ENCODE assay signal across 1 fruit fly cellular context in genomic region chrX:14627080-14627796, dm6.
TF ChIP-seq lines count a peak whose summit lies in the region.

No protein-coding gene starts in this region.

TF ChIP-seq in whole organism, embryonic, 481 proteins besides CTCF, POLR2A, EP300 and RAD21 (continued from another document):
- TF ChIP-seq Myb (GFP tag; optimal IDR thresholded peaks at IDR 0.05; lab: Kevin White, UChicago) (peak; percentile 7), sr (GFP tag; IDR thresholded peaks at IDR 0.05; lab: Robert Waterston, UW) (no peak), gem (tag; optimal IDR thresholded peaks at IDR 0.05; lab: Kevin White, UChicago) (peak; percentile 94), CG8478 (optimal IDR thresholded peaks at IDR 0.05; lab: Kevin White, UChicago) (no peak), GATAe (GFP tag; conservative IDR thresholded peaks at IDR 0.05; lab: Robert Waterston, UW) (no peak), CG6813 (GFP tag; optimal IDR thresholded peaks at IDR 0.05; lab: Kevin White, UChicago) (peak; percentile 65), CG14710 (tag; optimal IDR thresholded peaks at IDR 0.05; lab: Kevin White, UChicago) (peak; percentile 94), CG1024 (GFP tag; IDR thresholded peaks at IDR 0.05; lab: Robert Waterston, UW) (no peak), nom (GFP tag; optimal IDR thresholded peaks at IDR 0.05; lab: Kevin White, UChicago) (no peak), CG4730 (GFP tag; IDR thresholded peaks at IDR 0.05; lab: Robert Waterston, UW) (peak; percentile 60; the same call in 1 of the 2 replicates), Oli (tag; optimal IDR thresholded peaks at IDR 0.05; lab: Kevin White, UChicago) (peak; percentile 89), CG12155 (GFP tag; optimal IDR thresholded peaks at IDR 0.05; lab: Kevin White, UChicago) (peak; percentile 75), cad (GFP tag; optimal IDR thresholded peaks at IDR 0.05; lab: Kevin White, UChicago) (no peak), Mad (GFP tag; optimal IDR thresholded peaks at IDR 0.05; lab: Kevin White, UChicago) (peak; percentile 66), Xrp1 (GFP tag; IDR thresholded peaks at IDR 0.05; lab: Robert Waterston, UW) (peak; percentile 93), CG11093 (GFP tag; IDR thresholded peaks at IDR 0.05; lab: Robert Waterston, UW) (peak; percentile 76), vfl (GFP tag; optimal IDR thresholded peaks at IDR 0.05; lab: Kevin White, UChicago) (peak; percentile 15), bsh (GFP tag; optimal IDR thresholded peaks at IDR 0.05; lab: Kevin White, UChicago) (peak in 1 of 2 experiments; percentile 93), CG2116 (GFP tag; optimal IDR thresholded peaks at IDR 0.05; lab: Kevin White, UChicago) (peak; percentile 51), CG12104 (GFP tag; optimal IDR thresholded peaks at IDR 0.05; lab: Kevin White, UChicago) (peak; percentile 52), Gug (GFP tag; IDR thresholded peaks at IDR 0.05; lab: Robert Waterston, UW) (peak; percentile 43; the same call in 2 of the 4 replicates), phol (tag; optimal IDR thresholded peaks at IDR 0.05; lab: Kevin White, UChicago) (peak; percentile 92), CG10366 (GFP tag; IDR thresholded peaks at IDR 0.05; lab: Robert Waterston, UW) (peak; percentile 71), Side (GFP tag; optimal IDR thresholded peaks at IDR 0.05; lab: Kevin White, UChicago) (peak; percentile 48), bowl (GFP tag; IDR thresholded peaks at IDR 0.05; lab: Robert Waterston, UW) (0 out of 2 replicates have a peak, but pooled peaks have one; percentile 32), zen (tag; optimal IDR thresholded peaks at IDR 0.05; lab: Kevin White, UChicago) (peak; percentile 93), zf30C (GFP tag; optimal IDR thresholded peaks at IDR 0.05; lab: Kevin White, UChicago) (peak; percentile 91), crol (GFP tag; IDR thresholded peaks at IDR 0.05; lab: Robert Waterston, UW) (peak; percentile 94), CG3847 (GFP tag; IDR thresholded peaks at IDR 0.05; lab: Robert Waterston, UW) (peak; percentile 40), C15 (GFP tag; IDR thresholded peaks at IDR 0.05; lab: Robert Waterston, UW) (0 out of 3 replicates have a peak, but pooled peaks have one; percentile 23), CHES-1-like (GFP tag; optimal IDR thresholded peaks at IDR 0.05; lab: Kevin White, UChicago) (no peak), br (optimal IDR thresholded peaks at IDR 0.05; lab: Kevin White, UChicago) (no peak), CG12299 (tag; optimal IDR thresholded peaks at IDR 0.05; lab: Kevin White, UChicago) (peak; percentile 54), ac (GFP tag; optimal IDR thresholded peaks at IDR 0.05; lab: Kevin White, UChicago) (peak; percentile 76), mld (GFP tag; IDR thresholded peaks at IDR 0.05; lab: Robert Waterston, UW; ENCODE audit: partially characterized antibody) (no peak), salm (tag; optimal IDR thresholded peaks at IDR 0.05; lab: Kevin White, UChicago) (peak; percentile 69), CkIIα-i1 (GFP tag; IDR thresholded peaks at IDR 0.05; lab: Robert Waterston, UW) (no peak), CG7839 (tag; optimal IDR thresholded peaks at IDR 0.05; lab: Kevin White, UChicago) (peak; percentile 90), jigr1 (GFP tag; IDR thresholded peaks at IDR 0.05; lab: Robert Waterston, UW) (peak; percentile 72), Dbx (GFP tag; IDR thresholded peaks at IDR 0.05; lab: Robert Waterston, UW) (no peak), Ravus (GFP tag; IDR thresholded peaks at IDR 0.05; lab: Robert Waterston, UW) (peak; percentile 38), CG30403 (GFP tag; optimal IDR thresholded peaks at IDR 0.05; lab: Kevin White, UChicago) (peak; percentile 85), tin (GFP tag; optimal IDR thresholded peaks at IDR 0.05; lab: Kevin White, UChicago) (peak; percentile 81), CG5953 (GFP tag; IDR thresholded peaks at IDR 0.05; lab: Robert Waterston, UW) (peak; percentile 62; the same call in 1 of the 2 replicates), shn (GFP tag; optimal IDR thresholded peaks at IDR 0.05; lab: Kevin White, UChicago) (peak; percentile 25), CG10431 (GFP tag; optimal IDR thresholded peaks at IDR 0.05; lab: Kevin White, UChicago) (peak; percentile 48), Sox100B (GFP tag; optimal IDR thresholded peaks at IDR 0.05; lab: Kevin White, UChicago) (peak; percentile 84), Antp (GFP tag; optimal IDR thresholded peaks at IDR 0.05; lab: Kevin White, UChicago) (peak; percentile 47), CG12942 (GFP tag; optimal IDR thresholded peaks at IDR 0.05; lab: Kevin White, UChicago) (peak; percentile 71), toy (GFP tag; IDR thresholded peaks at IDR 0.05; lab: Robert Waterston, UW) (no peak), CG15696 (tag; optimal IDR thresholded peaks at IDR 0.05; lab: Kevin White, UChicago) (peak; percentile 94), dmrt99B (tag; optimal IDR thresholded peaks at IDR 0.05; lab: Kevin White, UChicago) (peak; percentile 91), CG10462 (GFP tag; optimal IDR thresholded peaks at IDR 0.05; lab: Kevin White, UChicago) (peak; percentile 70), Hr51 (GFP tag; optimal IDR thresholded peaks at IDR 0.05; lab: Kevin White, UChicago) (peak; percentile 48 to 85), CG11085 (GFP tag; IDR thresholded peaks at IDR 0.05; lab: Robert Waterston, UW) (0 out of 2 replicates have a peak, but pooled peaks have one; percentile 17), vnd (GFP tag; IDR thresholded peaks at IDR 0.05; lab: Robert Waterston, UW; ENCODE audit: partially characterized antibody) (no peak), CG15514 (GFP tag; optimal IDR thresholded peaks at IDR 0.05; lab: Kevin White, UChicago) (peak; percentile 26), gfzf (GFP tag; optimal IDR thresholded peaks at IDR 0.05; lab: Kevin White, UChicago) (no peak), pzg (GFP tag; optimal IDR thresholded peaks at IDR 0.05; lab: Kevin White, UChicago) (no peak), Lhr (GFP tag; optimal IDR thresholded peaks at IDR 0.05; lab: Kevin White, UChicago) (peak; percentile 64), Camta (GFP tag; optimal IDR thresholded peaks at IDR 0.05; lab: Kevin White, UChicago) (peak; percentile 73), slp2 (GFP tag; optimal IDR thresholded peaks at IDR 0.05; lab: Kevin White, UChicago) (peak; percentile 61), hb (GFP tag; IDR thresholded peaks at IDR 0.05; lab: Robert Waterston, UW; ENCODE audit: partially characterized antibody) (no peak), CG1529 (GFP tag; optimal IDR thresholded peaks at IDR 0.05; lab: Kevin White, UChicago) (peak; percentile 83), Sry-δ (GFP tag; optimal IDR thresholded peaks at IDR 0.05; lab: Kevin White, UChicago) (peak; percentile 29), yki (optimal IDR thresholded peaks at IDR 0.05; lab: Kevin White, UChicago) (no peak), cas (GFP tag; IDR thresholded peaks at IDR 0.05; lab: Robert Waterston, UW) (no peak), Stat92E (GFP tag; optimal IDR thresholded peaks at IDR 0.05; lab: Kevin White, UChicago) (peak in 1 of 3 experiments; percentile 83), MBD-R2 (GFP tag; IDR thresholded peaks at IDR 0.05; lab: Robert Waterston, UW) (no peak), CG3407 (GFP tag; optimal IDR thresholded peaks at IDR 0.05; lab: Kevin White, UChicago) (peak; percentile 79), Bgb (GFP tag; IDR thresholded peaks at IDR 0.05; lab: Robert Waterston, UW; ENCODE audit: partially characterized antibody) (no peak), CG8388 (GFP tag; optimal IDR thresholded peaks at IDR 0.05; lab: Kevin White, UChicago) (peak; percentile 90), Opbp (GFP tag; IDR thresholded peaks at IDR 0.05; lab: Robert Waterston, UW; ENCODE audit: partially characterized antibody) (no peak), Dref (GFP tag; IDR thresholded peaks at IDR 0.05; lab: Robert Waterston, UW) (no peak), CG11723 (GFP tag; optimal IDR thresholded peaks at IDR 0.05; lab: Kevin White, UChicago) (peak; percentile 32), CG8924 (tag; optimal IDR thresholded peaks at IDR 0.05; lab: Kevin White, UChicago) (peak; percentile 90), Doc3 (GFP tag; IDR thresholded peaks at IDR 0.05; lab: Robert Waterston, UW; ENCODE audit: partially characterized antibody) (no peak), NC2β (GFP tag; optimal IDR thresholded peaks at IDR 0.05; lab: Kevin White, UChicago) (peak; percentile 60), CG8765 (GFP tag; IDR thresholded peaks at IDR 0.05; lab: Robert Waterston, UW) (peak; percentile 63), sim (GFP tag; IDR thresholded peaks at IDR 0.05; lab: Robert Waterston, UW) (peak; percentile 90), gce (GFP tag; IDR thresholded peaks at IDR 0.05; lab: Robert Waterston, UW) (peak; percentile 70; the same call in 2 of the 3 replicates), dimm (GFP tag; IDR thresholded peaks at IDR 0.05; lab: Robert Waterston, UW) (0 out of 2 replicates have a peak, but pooled peaks have one; percentile 5), sob (GFP tag; IDR thresholded peaks at IDR 0.05; lab: Robert Waterston, UW) (peak; percentile 51; the same call in 1 of the 2 replicates), Meics (GFP tag; optimal IDR thresholded peaks at IDR 0.05; lab: Kevin White, UChicago) (peak; percentile 49), zfh1 (GFP tag; IDR thresholded peaks at IDR 0.05; lab: Robert Waterston, UW) (peak; percentile 84), CG5245 (GFP tag; optimal IDR thresholded peaks at IDR 0.05; lab: Kevin White, UChicago) (peak; percentile 72), sima (GFP tag; optimal IDR thresholded peaks at IDR 0.05; lab: Kevin White, UChicago) (no peak), CG4282 (GFP tag; optimal IDR thresholded peaks at IDR 0.05; lab: Kevin White, UChicago) (no peak), amos (GFP tag; IDR thresholded peaks at IDR 0.05; lab: Robert Waterston, UW; ENCODE audit: partially characterized antibody) (no peak), sug (tag; optimal IDR thresholded peaks at IDR 0.05; lab: Kevin White, UChicago) (peak; percentile 15), CG4424 (GFP tag; optimal IDR thresholded peaks at IDR 0.05; lab: Kevin White, UChicago) (peak; percentile 89), CG11398 (GFP tag; optimal IDR thresholded peaks at IDR 0.05; lab: Kevin White, UChicago) (no peak), otp (GFP tag; IDR thresholded peaks at IDR 0.05; lab: Robert Waterston, UW) (peak; percentile 74; the same call in 2 of the 3 replicates), Hey (tag; optimal IDR thresholded peaks at IDR 0.05; lab: Kevin White, UChicago) (no peak), ind (GFP tag; optimal IDR thresholded peaks at IDR 0.05; lab: Kevin White, UChicago) (peak; percentile 60), CG2120 (GFP tag; optimal IDR thresholded peaks at IDR 0.05; lab: Kevin White, UChicago) (peak; percentile 7), zfh2 (GFP tag; optimal IDR thresholded peaks at IDR 0.05; lab: Kevin White, UChicago) (no peak), TFAM (GFP tag; optimal IDR thresholded peaks at IDR 0.05; lab: Kevin White, UChicago) (peak; percentile 25), ftz-f1 (GFP tag; optimal IDR thresholded peaks at IDR 0.05; lab: Kevin White, UChicago) (no peak), chinmo (GFP tag; IDR thresholded peaks at IDR 0.05; lab: Robert Waterston, UW; ENCODE audit: partially characterized antibody) (0 out of 4 replicates have a peak, but pooled peaks have one; percentile 13), klu (GFP tag; IDR thresholded peaks at IDR 0.05; lab: Robert Waterston, UW) (peak; percentile 58; the same call in 1 of the 2 replicates), CG10654 (GFP tag; optimal IDR thresholded peaks at IDR 0.05; lab: Kevin White, UChicago) (peak; percentile 68), Neu2 (GFP tag; optimal IDR thresholded peaks at IDR 0.05; lab: Kevin White, UChicago; ENCODE audit: borderline replicate concordance) (peak; percentile 29), usp (GFP tag; optimal IDR thresholded peaks at IDR 0.05; lab: Kevin White, UChicago) (no peak), HLH4C (GFP tag; IDR thresholded peaks at IDR 0.05; lab: Robert Waterston, UW; ENCODE audit: partially characterized antibody) (no peak), CG5180 (GFP tag; optimal IDR thresholded peaks at IDR 0.05; lab: Kevin White, UChicago) (peak; percentile 67), nerfin-1 (tag; optimal IDR thresholded peaks at IDR 0.05; lab: Kevin White, UChicago) (peak; percentile 83), CG17385 (GFP tag; optimal IDR thresholded peaks at IDR 0.05; lab: Kevin White, UChicago) (peak; percentile 74), Blimp-1 (GFP tag; optimal IDR thresholded peaks at IDR 0.05; lab: Kevin White, UChicago) (peak; percentile 88), ewg (GFP tag; optimal IDR thresholded peaks at IDR 0.05; lab: Kevin White, UChicago) (peak; percentile 68), repo (GFP tag; optimal IDR thresholded peaks at IDR 0.05; lab: Kevin White, UChicago) (peak; percentile 31), CG32532 (GFP tag; IDR thresholded peaks at IDR 0.05; lab: Robert Waterston, UW) (peak; percentile 25; the same call in 1 of the 2 replicates), Six4 (GFP tag; optimal IDR thresholded peaks at IDR 0.05; lab: Kevin White, UChicago) (peak; percentile 79), CG1602 (GFP tag; optimal IDR thresholded peaks at IDR 0.05; lab: Kevin White, UChicago) (peak; percentile 79), mirr (GFP tag; optimal IDR thresholded peaks at IDR 0.05; lab: Kevin White, UChicago) (no peak), Hmx (GFP tag; optimal IDR thresholded peaks at IDR 0.05; lab: Kevin White, UChicago) (no peak), sd (tag; optimal IDR thresholded peaks at IDR 0.05; lab: Kevin White, UChicago) (peak; percentile 28), sna (GFP tag; IDR thresholded peaks at IDR 0.05; lab: Robert Waterston, UW; ENCODE audit: partially characterized antibody) (no peak), pfk (GFP tag; optimal IDR thresholded peaks at IDR 0.05; lab: Kevin White, UChicago) (no peak), gsb (GFP tag; IDR thresholded peaks at IDR 0.05; lab: Robert Waterston, UW) (no peak), Dip3 (GFP tag; optimal IDR thresholded peaks at IDR 0.05; lab: Kevin White, UChicago) (no peak), CG11247 (GFP tag; IDR thresholded peaks at IDR 0.05; lab: Robert Waterston, UW) (peak; percentile 23; the same call in 1 of the 2 replicates), CG17328 (GFP tag; IDR thresholded peaks at IDR 0.05; lab: Robert Waterston, UW) (peak; percentile 89), CG9215 (GFP tag; IDR thresholded peaks at IDR 0.05; lab: Robert Waterston, UW) (peak; percentile 61), pros (GFP tag; optimal IDR thresholded peaks at IDR 0.05; lab: Kevin White, UChicago) (peak; percentile 29), CG12236 (GFP tag; optimal IDR thresholded peaks at IDR 0.05; lab: Kevin White, UChicago) (peak; percentile 61), CG31441 (GFP tag; IDR thresholded peaks at IDR 0.05; lab: Robert Waterston, UW) (peak; percentile 94)
